Fruit fly (Drosophila melanogaster) whole organism, embryonic: Measurements from ENCODE around the gene CG6012.

Experiments
- Bdp1 ChIP-seq: fragments of 200-800 bp; sonication (Bioruptor generic); optimal IDR thresholded peaks from 3 replicates; lab custom pipeline; 2016; ENCODE audit warnings: missing biosample characterization, missing genetic modification characterization
- CG10209 ChIP-seq: fragments of 200-800 bp; sonication (Bioruptor generic); optimal IDR thresholded peaks from 3 replicates; lab custom pipeline; 2017; ENCODE audit warnings: missing biosample characterization, mild to moderate bottlenecking, missing genetic modification characterization, missing genetic modification reagents
- CG10462 ChIP-seq: fragments of 200-800 bp; sonication (Bioruptor generic); optimal IDR thresholded peaks from 2 replicates; lab custom pipeline; 2016; ENCODE audit warnings: missing biosample characterization, missing genetic modification characterization
- CG11398 ChIP-seq: fragments of 200-800 bp; sonication (Bioruptor generic); optimal IDR thresholded peaks from 2 replicates; lab custom pipeline; 2016; ENCODE audit warnings: missing biosample characterization, missing genetic modification characterization
- CG13296 ChIP-seq: fragments of 200-800 bp; sonication (Bioruptor generic); optimal IDR thresholded peaks from 3 replicates; lab custom pipeline; 2018; ENCODE audit warnings: missing biosample characterization, mild to moderate bottlenecking, missing genetic modification characterization
- CG17802 ChIP-seq: fragments of 200-800 bp; sonication (Bioruptor generic); optimal IDR thresholded peaks from 2 replicates; lab custom pipeline; 2018; ENCODE audit warnings: missing biosample characterization, mild to moderate bottlenecking, missing genetic modification characterization, moderate library complexity
- CG17912 ChIP-seq: fragments of 200-800 bp; sonication (Bioruptor generic); optimal IDR thresholded peaks from 2 replicates; lab custom pipeline; 2018; ENCODE audit warnings: missing biosample characterization, mild to moderate bottlenecking, missing genetic modification characterization
- CG18262 ChIP-seq: fragments of 200-800 bp; optimal IDR thresholded peaks from 3 replicates; lab custom pipeline; 2019; ENCODE audit warnings: missing biosample characterization, mild to moderate bottlenecking, missing genetic modification characterization, moderate library complexity
- CG18764 ChIP-seq: fragments of 200-800 bp; sonication (Bioruptor generic); optimal IDR thresholded peaks from 3 replicates; lab custom pipeline; 2016; ENCODE audit warnings: missing biosample characterization, missing genetic modification characterization
- CG2120 ChIP-seq: fragments of 200-800 bp; sonication (Bioruptor generic); optimal IDR thresholded peaks from 3 replicates; lab custom pipeline; 2016; ENCODE audit warnings: missing biosample characterization, missing genetic modification characterization
- CG2202 ChIP-seq: fragments of 200-800 bp; sonication (Bioruptor generic); optimal IDR thresholded peaks from 2 replicates; lab custom pipeline; 2018; ENCODE audit warnings: missing biosample characterization, mild to moderate bottlenecking, missing genetic modification characterization
- CG3847 ChIP-seq: fragments of 200-800 bp; sonication (Bioruptor generic); IDR thresholded peaks from 2 replicates; pipeline ENCODE4 v1.3.6; 2022; ENCODE audit warnings: missing biosample characterization, missing genetic modification characterization
- CG6254 ChIP-seq: fragments of 200-800 bp; sonication (Bioruptor generic); optimal IDR thresholded peaks from 3 replicates; lab custom pipeline; 2017; ENCODE audit warnings: mild to moderate bottlenecking, missing biosample characterization, missing genetic modification reagents, missing genetic modification characterization
- CG6683 ChIP-seq: fragments of 200-800 bp; sonication (Bioruptor generic); optimal IDR thresholded peaks from 2 replicates; lab custom pipeline; 2017; ENCODE audit warnings: missing biosample characterization, mild to moderate bottlenecking, missing genetic modification characterization, missing genetic modification reagents
- CG7372 ChIP-seq: fragments of 200-800 bp; sonication (Bioruptor generic); IDR thresholded peaks from 2 replicates; pipeline ENCODE4 v1.3.6; 2022; ENCODE audit warnings: missing biosample characterization, missing genetic modification characterization
- CG7928 ChIP-seq: fragments of 200-800 bp; sonication (Bioruptor generic); optimal IDR thresholded peaks from 2 replicates; lab custom pipeline; 2017; ENCODE audit warnings: missing biosample characterization, mild to moderate bottlenecking, missing genetic modification characterization
- CG8359 ChIP-seq: fragments of 200-800 bp; sonication (Bioruptor generic); optimal IDR thresholded peaks from 2 replicates; lab custom pipeline; 2017; ENCODE audit warnings: missing biosample characterization, mild to moderate bottlenecking, missing genetic modification characterization, borderline replicate concordance
- CG8478 ChIP-seq: fragments of >200 bp; optimal IDR thresholded peaks from 2 replicates; lab custom pipeline; 2018
- CG9797 ChIP-seq: fragments of 200-800 bp; sonication (Bioruptor generic); optimal IDR thresholded peaks from 3 replicates; lab custom pipeline; 2018; ENCODE audit warnings: missing biosample characterization, mild to moderate bottlenecking, missing genetic modification characterization
- Dref ChIP-seq: fragments of 200-800 bp; sonication (Bioruptor generic); IDR thresholded peaks from 2 replicates; pipeline ENCODE4 v1.3.6; 2022; ENCODE audit warnings: missing biosample characterization, missing genetic modification characterization
- Eip74EF ChIP-seq, 2 experiments: fragments of 200-800 bp in 1 of 2; fragments of >200 bp in 1 of 2; sonication (Bioruptor generic) in 1 of 2; optimal IDR thresholded peaks; 2 replicates each; lab custom pipeline; 2017 to 2019; ENCODE audit warnings: missing biosample characterization in 2 of 2, missing genetic modification characterization in 2 of 2, mild to moderate bottlenecking in 1 of 2, moderate library complexity in 1 of 2
- Ets65A ChIP-seq: fragments of 200-800 bp; sonication (Bioruptor generic); peaks from one replicate; lab custom pipeline; 2016; ENCODE audit warnings: missing biosample characterization, missing genetic modification characterization
- HLH3B ChIP-seq: fragments of 200-800 bp; sonication (Bioruptor generic); IDR thresholded peaks from 2 replicates; pipeline ENCODE4 v1.3.6; 2022; ENCODE audit warnings: missing biosample characterization, missing genetic modification characterization
- MESR4 ChIP-seq: fragments of 200-800 bp; sonication (Bioruptor generic); optimal IDR thresholded peaks from 2 replicates; lab custom pipeline; 2018; ENCODE audit warnings: missing biosample characterization, mild to moderate bottlenecking, missing genetic modification characterization, moderate library complexity
- Mrtf ChIP-seq: fragments of 200-800 bp; sonication (Bioruptor generic); IDR thresholded peaks from 3 replicates; pipeline ENCODE4 v1.3.6; 2022; ENCODE audit warnings: missing biosample characterization, missing genetic modification characterization
- Nf-YA ChIP-seq: fragments of 200-800 bp; sonication (Bioruptor generic); IDR thresholded peaks from 2 replicates; pipeline ENCODE4 v1.3.6; 2022; ENCODE audit warnings: missing biosample characterization, missing genetic modification characterization
- Pdp1 ChIP-seq, 2 experiments: fragments of 200-800 bp; sonication (Bioruptor generic); optimal IDR thresholded peaks; 3 replicates each; lab custom pipeline; 2016; ENCODE audit warnings: missing biosample characterization in 2 of 2, missing genetic modification characterization in 2 of 2, mild to moderate bottlenecking in 1 of 2, moderate library complexity in 1 of 2
- Sox102F ChIP-seq: fragments of 200-800 bp; sonication (Bioruptor generic); optimal IDR thresholded peaks from 2 replicates; lab custom pipeline; 2018; ENCODE audit warnings: missing biosample characterization, mild to moderate bottlenecking, missing genetic modification characterization, moderate library complexity
- Vsx1 ChIP-seq: fragments of 200-800 bp; sonication (Bioruptor generic); optimal IDR thresholded peaks from 2 replicates; lab custom pipeline; 2017; ENCODE audit warnings: missing biosample characterization, mild to moderate bottlenecking, missing genetic modification characterization, missing genetic modification reagents
- Xrp1 ChIP-seq: fragments of 200-800 bp; sonication (Bioruptor generic); IDR thresholded peaks from 2 replicates; pipeline ENCODE4 v1.3.6; 2022; ENCODE audit warnings: missing biosample characterization, missing genetic modification characterization
- btn ChIP-seq: fragments of 200-800 bp; sonication (Bioruptor generic); optimal IDR thresholded peaks from 2 replicates; lab custom pipeline; 2016; ENCODE audit warnings: missing biosample characterization, missing genetic modification characterization
- crc ChIP-seq: fragments of 200-800 bp; sonication (Bioruptor generic); optimal IDR thresholded peaks from 2 replicates; lab custom pipeline; 2016; ENCODE audit warnings: missing biosample characterization, missing genetic modification characterization
- cwo ChIP-seq: fragments of 200-800 bp; sonication (Bioruptor generic); optimal IDR thresholded peaks from 3 replicates; lab custom pipeline; 2017; ENCODE audit warnings: missing biosample characterization, missing genetic modification characterization, mild to moderate bottlenecking, moderate library complexity, missing genetic modification reagents
- en ChIP-seq: fragments of 200-800 bp; sonication (Bioruptor generic); optimal IDR thresholded peaks from 2 replicates; lab custom pipeline; 2016; ENCODE audit warnings: missing biosample characterization, missing genetic modification characterization
- esg ChIP-seq: fragments of 200-800 bp; sonication (Bioruptor generic); conservative IDR thresholded peaks from 2 replicates; pipeline ENCODE4 v1.3.6; 2022; ENCODE audit warnings: missing biosample characterization, missing genetic modification characterization
- eve ChIP-seq, 2 experiments: fragments of >200 bp; optimal IDR thresholded peaks; 2 replicates each; lab custom pipeline; 2017; ENCODE audit warnings: missing biosample characterization in 2 of 2, missing genetic modification characterization in 2 of 2
- exex ChIP-seq: fragments of 200-800 bp; sonication (Bioruptor generic); optimal IDR thresholded peaks from 4 replicates; lab custom pipeline; 2018; ENCODE audit warnings: missing biosample characterization, mild to moderate bottlenecking, missing genetic modification characterization, moderate library complexity
- gcm ChIP-seq: fragments of 200-800 bp; sonication (Bioruptor generic); optimal IDR thresholded peaks from 2 replicates; lab custom pipeline; 2019; ENCODE audit warnings: missing biosample characterization, mild to moderate bottlenecking, missing genetic modification characterization, moderate library complexity
- gsb-n ChIP-seq: fragments of 200-800 bp; sonication (Bioruptor generic); optimal IDR thresholded peaks from 3 replicates; lab custom pipeline; 2018; ENCODE audit warnings: missing biosample characterization, mild to moderate bottlenecking, missing genetic modification characterization
- jumu ChIP-seq: fragments of 200-800 bp; sonication (Bioruptor generic); optimal IDR thresholded peaks from 3 replicates; lab custom pipeline; 2016; ENCODE audit warnings: missing biosample characterization, missing genetic modification characterization
- lilli ChIP-seq: fragments of 200-800 bp; sonication (Bioruptor generic); optimal IDR thresholded peaks from 3 replicates; lab custom pipeline; 2016; ENCODE audit warnings: missing biosample characterization, missing genetic modification characterization
- sc ChIP-seq, 3 experiments: fragments of >200 bp in 2 of 3; fragments of 200-800 bp in 1 of 3; sonication (Bioruptor generic) in 1 of 3; optimal IDR thresholded peaks; 2 replicates in 2 of 3; 3 replicates in 1 of 3; lab custom pipeline; 2017; ENCODE audit warnings: mild to moderate bottlenecking in 1 of 3, missing biosample characterization in 1 of 3, missing genetic modification characterization in 1 of 3, missing genetic modification reagents in 1 of 3
- sim ChIP-seq: fragments of 200-800 bp; sonication (Bioruptor generic); IDR thresholded peaks from 2 replicates; pipeline ENCODE4 v1.3.6; 2022; ENCODE audit warnings: missing biosample characterization, missing genetic modification characterization
- toy ChIP-seq: fragments of 200-800 bp; sonication (Bioruptor generic); IDR thresholded peaks from 2 replicates; pipeline ENCODE4 v1.3.6; 2022; ENCODE audit warnings: missing biosample characterization, missing genetic modification characterization
- vnd ChIP-seq: fragments of 200-800 bp; sonication (Bioruptor generic); IDR thresholded peaks from 3 replicates; pipeline ENCODE4 v1.3.6; 2022; ENCODE audit warnings: missing biosample characterization, missing genetic modification characterization; ENCODE audit not compliant: partially characterized antibody
- vvl ChIP-seq: fragments of 200-800 bp; sonication (Bioruptor generic); IDR thresholded peaks from 2 replicates; pipeline ENCODE4 v1.3.6; 2022; ENCODE audit warnings: missing biosample characterization, missing genetic modification characterization
- wdn ChIP-seq: fragments of 200-800 bp; sonication (Bioruptor generic); IDR thresholded peaks from 2 replicates; pipeline ENCODE4 v1.3.6; 2022; ENCODE audit warnings: missing biosample characterization, missing genetic modification characterization
- wor ChIP-seq: fragments of 200-800 bp; sonication (Bioruptor generic); IDR thresholded peaks from 2 replicates; pipeline ENCODE4 v1.3.6; 2022; ENCODE audit warnings: missing biosample characterization, missing genetic modification characterization
- z ChIP-seq: fragments of 200-800 bp; sonication (Bioruptor generic); IDR thresholded peaks from 3 replicates; pipeline ENCODE4 v1.3.6; 2022; ENCODE audit warnings: missing biosample characterization, missing genetic modification characterization
- zfh1 ChIP-seq: fragments of 200-800 bp; sonication (Bioruptor generic); IDR thresholded peaks from 3 replicates; pipeline ENCODE4 v1.3.6; 2022; ENCODE audit warnings: missing biosample characterization, missing genetic modification characterization

The CG6012 gene

DNA sequence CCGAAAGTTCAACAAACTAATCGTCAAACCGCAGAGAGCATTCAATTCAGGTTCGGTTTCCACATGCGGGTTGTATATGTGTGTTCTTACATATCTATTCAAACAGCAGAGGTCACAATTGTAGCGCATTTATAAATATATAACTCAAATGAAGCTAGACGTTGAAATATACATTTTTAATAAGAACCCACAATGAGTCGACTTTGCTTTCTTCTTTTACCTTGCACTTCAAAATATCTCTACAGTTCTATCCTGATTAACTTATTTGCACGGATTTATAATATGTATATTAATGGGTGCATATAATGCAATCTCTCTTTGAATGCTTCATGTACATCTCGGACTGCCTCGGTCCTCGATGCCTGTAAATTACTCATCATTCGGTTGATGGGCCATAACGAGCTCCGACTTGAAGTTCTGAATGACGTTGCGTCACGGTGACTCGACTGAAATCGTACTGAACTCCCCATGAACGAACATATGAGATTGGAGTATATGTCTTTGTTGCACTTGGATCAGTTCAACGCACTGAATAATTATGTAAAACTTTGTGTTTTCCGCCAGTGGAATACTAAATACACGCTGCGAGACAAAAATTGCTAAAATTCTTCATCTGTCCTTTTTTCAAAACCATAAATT lies 42.8 kb downstream of the CG6012 start (continued):
- peak in 1 of 2 experiments; percentile 17 for TF ChIP-seq Eip74EF (GFP tag; optimal IDR thresholded peaks at IDR 0.05; lab: Kevin White, UChicago)
- TF ChIP-seq crc (GFP tag; lab: Kevin White, UChicago) = peak; percentile 21
- TF ChIP-seq toy (GFP tag; lab: Robert Waterston, UW) = no peak
- peak; percentile 43 for TF ChIP-seq Sox102F (GFP tag; lab: Kevin White, UChicago)
- TF ChIP-seq CG8478 (lab: Kevin White, UChicago) = no peak
- no peak for TF ChIP-seq Mrtf (GFP tag; lab: Robert Waterston, UW)
- no peak for TF ChIP-seq CG6683 (GFP tag; lab: Kevin White, UChicago)
- 0 out of 3 replicates have a peak, but pooled peaks have one; percentile 10 for TF ChIP-seq zfh1 (GFP tag; lab: Robert Waterston, UW)
- TF ChIP-seq btn (GFP tag; lab: Kevin White, UChicago) = no peak
- TF ChIP-seq wor = no peak
- TF ChIP-seq CG6254 (GFP tag; lab: Kevin White, UChicago) = peak; percentile 63
- TF ChIP-seq CG18262 = peak; percentile 75
- TF ChIP-seq CG13296 (GFP tag; lab: Kevin White, UChicago) = no peak
- peak; percentile 20 for TF ChIP-seq CG8359 (GFP tag; lab: Kevin White, UChicago)
- no peak for TF ChIP-seq esg (GFP tag; lab: Robert Waterston, UW)
- TF ChIP-seq Bdp1 = no peak
- no peak for TF ChIP-seq CG7928
- no peak for TF ChIP-seq jumu (GFP tag; lab: Kevin White, UChicago)
- TF ChIP-seq Pdp1 (GFP tag; optimal IDR thresholded peaks at IDR 0.05; lab: Kevin White, UChicago) = peak in 1 of 2 experiments; percentile 67
- TF ChIP-seq Dref (GFP tag; lab: Robert Waterston, UW) = no peak
- TF ChIP-seq gcm = peak; percentile 86
- TF ChIP-seq CG2202 = peak; percentile 9
- TF ChIP-seq vvl = 0 out of 2 replicates have a peak, but pooled peaks have one; percentile 42
- no peak for TF ChIP-seq CG18764 (GFP tag; lab: Kevin White, UChicago)
- TF ChIP-seq eve (GFP tag; optimal IDR thresholded peaks at IDR 0.05; lab: Kevin White, UChicago) = no peak
- no peak for TF ChIP-seq Vsx1 (GFP tag; lab: Kevin White, UChicago)
- no peak for TF ChIP-seq MESR4 (GFP tag; lab: Kevin White, UChicago)
- no peak for TF ChIP-seq HLH3B (GFP tag; lab: Robert Waterston, UW)
- peak; percentile 36 for TF ChIP-seq gsb-n
- no peak for TF ChIP-seq cwo (GFP tag; lab: Kevin White, UChicago)
- TF ChIP-seq wdn (GFP tag; lab: Robert Waterston, UW) = no peak
- no peak for TF ChIP-seq Ets65A (GFP tag; lab: Kevin White, UChicago)
- TF ChIP-seq Nf-YA (GFP tag; lab: Robert Waterston, UW) = no peak
- TF ChIP-seq en (GFP tag; lab: Kevin White, UChicago) = no peak
- no peak for TF ChIP-seq sc (optimal IDR thresholded peaks at IDR 0.05; lab: Kevin White, UChicago)
- TF ChIP-seq sc (GFP tag; optimal IDR thresholded peaks at IDR 0.05; lab: Kevin White, UChicago) = no peak
- TF ChIP-seq CG3847 = no peak
- TF ChIP-seq lilli (GFP tag; lab: Kevin White, UChicago) = no peak
- TF ChIP-seq CG17912 (GFP tag; lab: Kevin White, UChicago) = no peak
- no peak for TF ChIP-seq CG2120 (GFP tag; lab: Kevin White, UChicago)
- no peak for TF ChIP-seq exex (tag; lab: Kevin White, UChicago)
- no peak for TF ChIP-seq CG7372
- no peak for TF ChIP-seq CG11398
- TF ChIP-seq sim (GFP tag; lab: Robert Waterston, UW) = no peak
- TF ChIP-seq Xrp1 (GFP tag; lab: Robert Waterston, UW) = peak; percentile 58
- TF ChIP-seq vnd (GFP tag; lab: Robert Waterston, UW) = no peak
- TF ChIP-seq z (GFP tag; lab: Robert Waterston, UW) = no peak
- peak; percentile 13 for TF ChIP-seq CG10209
- no peak for TF ChIP-seq CG10462 (GFP tag; lab: Kevin White, UChicago)
- peak; percentile 5 for TF ChIP-seq CG17802 (tag; lab: Kevin White, UChicago)
- TF ChIP-seq CG9797 (GFP tag; lab: Kevin White, UChicago) = no peak
